Worm (Caenorhabditis elegans): ENCODE results near the gene clec-56.

DNA sequence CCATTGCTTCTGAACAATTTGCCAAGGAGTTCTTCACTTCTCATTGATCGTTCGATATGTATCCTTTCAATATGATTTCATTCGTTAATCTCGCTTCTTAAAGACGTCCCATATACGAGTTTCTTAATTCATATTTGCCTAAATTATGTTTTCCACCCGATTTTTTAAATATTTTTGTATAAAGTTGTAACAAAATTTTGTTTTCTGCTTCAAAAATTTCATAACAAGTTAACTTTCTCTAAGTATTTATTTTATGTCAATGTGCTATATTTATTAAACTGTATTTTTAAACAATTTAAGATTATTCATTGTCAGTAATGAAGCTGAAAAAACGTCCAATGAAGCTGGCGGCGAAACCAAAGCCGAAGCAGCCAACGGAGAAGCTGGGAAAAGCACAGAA, 24.8 kb upstream of the clec-56 start, which contains the start of gene F23B12.7:
- no peak for TF ChIP-seq ama-1 (optimal IDR thresholded peaks at IDR 0.05)
- no peak for TF ChIP-seq sea-1 (GFP tag; conservative IDR thresholded peaks at IDR 0.05)
- no peak for TF ChIP-seq tbx-11 (GFP tag; IDR thresholded peaks at IDR 0.05)
- no peak for TF ChIP-seq tbx-37 (GFP tag; conservative IDR thresholded peaks at IDR 0.05)

Data from whole organism, early embryonic.